Worm (Caenorhabditis elegans): ENCODE results near the gene W06G6.10.

Gene W06G6.10

ce11 chrV:16647093-16647492 lies at the start of gene W06G6.10:
Gene W06G6.10, minus strand, starts transcription at chrV:16647193.
- TF ChIP-seq unc-62 (GFP tag; optimal IDR thresholded peaks at IDR 0.05): no peak

ce11 chrV:16695499-16695898 lies 48.5 kb upstream of the W06G6.10 start:
- TF ChIP-seq unc-62 (GFP tag; optimal IDR thresholded peaks at IDR 0.05): no peak

- TF ChIP-seq unc-62 (GFP tag; optimal IDR thresholded peaks at IDR 0.05): no peak
Observed at ce11 chrV:16694538-16694937, 47.5 kb upstream of the W06G6.10 start, which contains the start of gene srz-101. Gene srz-101, plus strand, starts transcription at chrV:16694838.

- no peak for TF ChIP-seq unc-62 (GFP tag; optimal IDR thresholded peaks at IDR 0.05)
Observed at ce11 chrV:16693732-16694131, 46.7 kb upstream of the W06G6.10 start, which contains the start of gene srw-42. Gene srw-42, minus strand, starts transcription at chrV:16693832.

ce11 chrV:16692988-16693387 lies 46.0 kb upstream of the W06G6.10 start:
- no peak for TF ChIP-seq unc-62 (GFP tag; optimal IDR thresholded peaks at IDR 0.05)

- no peak for TF ChIP-seq unc-62 (GFP tag; optimal IDR thresholded peaks at IDR 0.05)
Observed at ce11 chrV:16687227-16687626, 40.2 kb upstream of the W06G6.10 start, which contains the start of gene srz-102. Gene srz-102, plus strand, starts transcription at chrV:16687527.

- no peak for TF ChIP-seq unc-62 (GFP tag; optimal IDR thresholded peaks at IDR 0.05)
Observed at ce11 chrV:16685725-16686124, 38.7 kb upstream of the W06G6.10 start, which contains the start of gene srw-43. Gene srw-43, plus strand, starts transcription at chrV:16686025.

ce11 chrV:16683359-16683758 lies 36.4 kb upstream of the W06G6.10 start:
- no peak for TF ChIP-seq unc-62 (GFP tag; optimal IDR thresholded peaks at IDR 0.05)

ce11 chrV:16682886-16683285 lies 35.9 kb upstream of the W06G6.10 start, which contains the start of gene srw-36:
Gene srw-36, plus strand, starts transcription at chrV:16683186.
- no peak for TF ChIP-seq unc-62 (GFP tag; optimal IDR thresholded peaks at IDR 0.05)

- no peak for TF ChIP-seq unc-62 (GFP tag; optimal IDR thresholded peaks at IDR 0.05)
Observed at ce11 chrV:16679981-16680380, 33.0 kb upstream of the W06G6.10 start, which contains the start of gene srw-44. Gene srw-44, plus strand, starts transcription at chrV:16680281.

- no peak for TF ChIP-seq unc-62 (GFP tag; optimal IDR thresholded peaks at IDR 0.05)
Observed at ce11 chrV:16679237-16679636, 32.2 kb upstream of the W06G6.10 start, which contains the start of gene srz-103. Gene srz-103, minus strand, starts transcription at chrV:16679337.

ce11 chrV:16675553-16675952 lies 28.6 kb upstream of the W06G6.10 start, which contains the start of gene srz-1:
Gene srz-1, plus strand, starts transcription at chrV:16675853.
- no peak for TF ChIP-seq unc-62 (GFP tag; optimal IDR thresholded peaks at IDR 0.05)

ce11 chrV:16674399-16674798 lies 27.4 kb upstream of the W06G6.10 start:
- TF ChIP-seq unc-62 (GFP tag; optimal IDR thresholded peaks at IDR 0.05): no peak

- TF ChIP-seq unc-62 (GFP tag; optimal IDR thresholded peaks at IDR 0.05): no peak
Observed at ce11 chrV:16672198-16672597, 25.2 kb upstream of the W06G6.10 start, which contains the start of gene F14F8.8. Gene F14F8.8, minus strand, starts transcription at chrV:16672298.

- TF ChIP-seq unc-62 (GFP tag; optimal IDR thresholded peaks at IDR 0.05): no peak
Observed at ce11 chrV:16671190-16671589, 24.2 kb upstream of the W06G6.10 start, which contains the start of gene str-61. Gene str-61, minus strand, starts transcription at chrV:16671290.

ce11 chrV:16668473-16668872 lies 21.5 kb upstream of the W06G6.10 start, which contains the start of gene F14F8.9:
Gene F14F8.9, minus strand, starts transcription at chrV:16668573.
- no peak for TF ChIP-seq unc-62 (GFP tag; optimal IDR thresholded peaks at IDR 0.05)

- TF ChIP-seq unc-62 (GFP tag; optimal IDR thresholded peaks at IDR 0.05): no peak
Observed at ce11 chrV:16666647-16667046, 19.7 kb upstream of the W06G6.10 start, which contains the start of gene F14F8.14. Gene F14F8.14, minus strand, starts transcription at chrV:16666747.
